Fruit fly (Drosophila melanogaster): Measurements from ENCODE around the gene msk.
A peak's percentile ranks its signal among the peaks of the same experiment; 100 is the strongest.

Gene msk

dm6 chr3L:8091650-8092068 is 24.3 kb upstream of the msk start, which contains the start of gene CG7565 (continued):
- no peak for TF ChIP-seq CG33557 (GFP tag; optimal IDR thresholded peaks at IDR 0.05)
- TF ChIP-seq CG5953 (GFP tag; IDR thresholded peaks at IDR 0.05) = no peak
- TF ChIP-seq Myb (GFP tag; optimal IDR thresholded peaks at IDR 0.05) = peak; percentile 77
- peak; percentile 60 for TF ChIP-seq lilli (GFP tag; optimal IDR thresholded peaks at IDR 0.05)
- no peak for TF ChIP-seq Atf-2 (GFP tag; optimal IDR thresholded peaks at IDR 0.05)
- peak; percentile 53; the same call in 1 of the 3 replicates for TF ChIP-seq CG34422 (GFP tag; IDR thresholded peaks at IDR 0.05)
- peak; percentile 77 for TF ChIP-seq her (GFP tag; optimal IDR thresholded peaks at IDR 0.05)
- TF ChIP-seq pum (GFP tag; optimal IDR thresholded peaks at IDR 0.05) = no peak
- peak; percentile 34 for TF ChIP-seq CG10147 (GFP tag; optimal IDR thresholded peaks at IDR 0.05)
- peak; percentile 49 for TF ChIP-seq CG32532 (GFP tag; IDR thresholded peaks at IDR 0.05)
- TF ChIP-seq CG6813 (GFP tag; optimal IDR thresholded peaks at IDR 0.05) = peak; percentile 60
- no peak for TF ChIP-seq Chrac-16 (GFP tag; optimal IDR thresholded peaks at IDR 0.05)
- TF ChIP-seq tap (tag; optimal IDR thresholded peaks at IDR 0.05) = peak; percentile 3
- no peak for TF ChIP-seq dimm (GFP tag; IDR thresholded peaks at IDR 0.05)
- no peak for TF ChIP-seq CG17802 (tag; optimal IDR thresholded peaks at IDR 0.05)
- no peak for TF ChIP-seq CG11398 (GFP tag; optimal IDR thresholded peaks at IDR 0.05)
- no peak for TF ChIP-seq CG11504 (tag; optimal IDR thresholded peaks at IDR 0.05)
- TF ChIP-seq crp (GFP tag; optimal IDR thresholded peaks at IDR 0.05) = peak; percentile 12 to 86
- TF ChIP-seq CG13775 (GFP tag; optimal IDR thresholded peaks at IDR 0.05) = peak; percentile 32
- TF ChIP-seq CG8388 (GFP tag; optimal IDR thresholded peaks at IDR 0.05) = no peak
- TF ChIP-seq ssp (GFP tag; IDR thresholded peaks at IDR 0.05) = no peak
- TF ChIP-seq CG32772 (GFP tag; IDR thresholded peaks at IDR 0.05) = no peak
- no peak for TF ChIP-seq peb (GFP tag; IDR thresholded peaks at IDR 0.05)
- peak; percentile 41 for TF ChIP-seq scrt (GFP tag; optimal IDR thresholded peaks at IDR 0.05)
- no peak for TF ChIP-seq Poxn (GFP tag; IDR thresholded peaks at IDR 0.05)
- TF ChIP-seq Camta (GFP tag; optimal IDR thresholded peaks at IDR 0.05) = peak; percentile 18
- peak; percentile 41 for TF ChIP-seq CG2678 (tag; optimal IDR thresholded peaks at IDR 0.05)
- TF ChIP-seq crol (GFP tag; IDR thresholded peaks at IDR 0.05) = no peak
- no peak for TF ChIP-seq dan (GFP tag; IDR thresholded peaks at IDR 0.05)
- TF ChIP-seq CG31365 (tag; optimal IDR thresholded peaks at IDR 0.05) = peak; percentile 33
- TF ChIP-seq odd (GFP tag; optimal IDR thresholded peaks at IDR 0.05) = peak; percentile 52
- peak in 1 of 2 experiments; percentile 78 for TF ChIP-seq Eip74EF (GFP tag; optimal IDR thresholded peaks at IDR 0.05)
- TF ChIP-seq tx (GFP tag; optimal IDR thresholded peaks at IDR 0.05) = peak; percentile 33
- no peak for TF ChIP-seq lola (GFP tag; optimal IDR thresholded peaks at IDR 0.05)
- TF ChIP-seq CG17829 (tag; optimal IDR thresholded peaks at IDR 0.05) = peak; percentile 42
- TF ChIP-seq row (GFP tag; IDR thresholded peaks at IDR 0.05) = peak; percentile 33; the same call in 1 of the 3 replicates
- no peak for TF ChIP-seq Lim3 (GFP tag; IDR thresholded peaks at IDR 0.05)
- no peak for TF ChIP-seq fd3F (GFP tag; optimal IDR thresholded peaks at IDR 0.05)
- 0 out of 3 replicates have a peak, but pooled peaks have one; percentile 13 for TF ChIP-seq CG16813 (GFP tag; IDR thresholded peaks at IDR 0.05; ENCODE audit: partially characterized antibody)
- TF ChIP-seq Oli (tag; optimal IDR thresholded peaks at IDR 0.05) = no peak
- peak; percentile 71; the same call in 1 of the 2 replicates for TF ChIP-seq sna (GFP tag; IDR thresholded peaks at IDR 0.05; ENCODE audit: partially characterized antibody)
- peak; percentile 55 for TF ChIP-seq Scr (GFP tag; IDR thresholded peaks at IDR 0.05; ENCODE audit: partially characterized antibody)
- TF ChIP-seq CG12391 (tag; optimal IDR thresholded peaks at IDR 0.05) = peak; percentile 23
- TF ChIP-seq CG7839 (tag; optimal IDR thresholded peaks at IDR 0.05) = no peak
- no peak for TF ChIP-seq CG10274 (GFP tag; optimal IDR thresholded peaks at IDR 0.05)
- TF ChIP-seq zfh1 (GFP tag; IDR thresholded peaks at IDR 0.05) = peak; percentile 21; the same call in 1 of the 3 replicates
- no peak for TF ChIP-seq Oaz (GFP tag; IDR thresholded peaks at IDR 0.05)
- no peak for TF ChIP-seq Hr78 (GFP tag; optimal IDR thresholded peaks at IDR 0.05)
- peak; percentile 88 for TF ChIP-seq CG15514 (GFP tag; optimal IDR thresholded peaks at IDR 0.05)

All from whole organism, embryonic.